Worm (Caenorhabditis elegans) whole organism, early embryonic: Measurements from ENCODE around the gene dhs-18.

Experiments
- B0310.2 ChIP-seq: sonication (generic microtip); optimal IDR thresholded peaks from 2 replicates; lab custom pipeline; 2016; ENCODE audit warnings: mild to moderate bottlenecking, missing genetic modification characterization, missing compliant biosample characterization
- aly-1 ChIP-seq: sonication (generic microtip); optimal IDR thresholded peaks from 2 replicates; lab custom pipeline; 2016; ENCODE audit warnings: missing genetic modification characterization, missing compliant biosample characterization
- ama-1 ChIP-seq: fragments of 150-350 bp; optimal IDR thresholded peaks from 2 replicates; lab custom pipeline; 2014
- ceh-13 ChIP-seq: fragments of 200-800 bp; sonication (Bioruptor generic); optimal IDR thresholded peaks from 2 replicates; lab custom pipeline; 2018; ENCODE audit warnings: mild to moderate bottlenecking, missing genetic modification characterization, missing compliant biosample characterization
- flt-1 ChIP-seq: fragments of 200-800 bp; sonication (Bioruptor generic); IDR thresholded peaks from 2 replicates; pipeline ENCODE4 v1.3.6; 2022; ENCODE audit warnings: missing genetic modification characterization, missing compliant biosample characterization
- hmbx-1 ChIP-seq: sonication (generic microtip); optimal IDR thresholded peaks from 2 replicates; lab custom pipeline; 2016; ENCODE audit warnings: mild to moderate bottlenecking, missing genetic modification characterization, missing compliant biosample characterization
- hmg-4 ChIP-seq: fragments of 200-800 bp; sonication (Bioruptor generic); optimal IDR thresholded peaks from 2 replicates; lab custom pipeline; 2018; ENCODE audit warnings: mild to moderate bottlenecking, missing genetic modification characterization, missing compliant biosample characterization
- hnd-1 ChIP-seq: sonication (generic microtip); optimal IDR thresholded peaks from 2 replicates; lab custom pipeline; 2016; ENCODE audit warnings: missing genetic modification characterization, missing compliant biosample characterization
- pes-1 ChIP-seq: fragments of 200-800 bp; sonication (Bioruptor generic); IDR thresholded peaks from 2 replicates; pipeline ENCODE4 v1.3.6; 2022; ENCODE audit warnings: missing genetic modification reagents, missing genetic modification characterization, missing compliant biosample characterization
- sea-1 ChIP-seq: fragments of 200-800 bp; sonication (Bioruptor generic); conservative IDR thresholded peaks from 2 replicates; pipeline ENCODE4 v1.3.6; 2022; ENCODE audit warnings: missing genetic modification characterization, missing compliant biosample characterization

DNA sequence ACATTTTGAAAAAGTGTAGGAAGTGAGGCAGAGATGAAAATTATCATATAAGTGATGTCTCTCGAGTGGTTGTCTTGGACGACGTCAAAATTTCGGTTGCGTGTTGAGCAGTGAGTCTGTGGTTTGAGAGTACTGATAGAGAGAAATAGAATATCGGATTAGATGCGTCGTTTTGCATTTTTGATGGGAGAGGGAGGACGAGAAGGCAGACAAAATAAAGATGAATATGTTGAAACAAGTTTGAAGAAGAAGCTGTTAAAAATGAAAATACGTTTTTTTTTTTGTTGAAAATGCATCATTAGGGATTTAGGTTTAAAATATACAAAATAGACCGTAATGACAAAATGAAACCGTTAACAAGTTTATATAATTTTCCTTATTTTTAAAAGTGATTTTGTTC, 16.5 kb upstream of the dhs-18 start, which contains the start of gene T04C12.9:
- no peak for TF ChIP-seq pes-1 (GFP tag; lab: Robert Waterston, UW)
- no peak for TF ChIP-seq ceh-13 (GFP tag; lab: Kevin White, UChicago)
- TF ChIP-seq ama-1 (lab: Kevin White, UChicago), result no peak
- TF ChIP-seq hmg-4 (GFP tag; lab: Kevin White, UChicago), result no peak
- no peak for TF ChIP-seq aly-1
- no peak for TF ChIP-seq sea-1 (GFP tag; lab: Robert Waterston, UW)
- TF ChIP-seq flt-1 (GFP tag; lab: Robert Waterston, UW), result no peak
- no peak for TF ChIP-seq B0310.2 (tag; lab: Kevin White, UChicago)
- no peak for TF ChIP-seq hnd-1 (tag; lab: Kevin White, UChicago)
- TF ChIP-seq hmbx-1 (tag; lab: Kevin White, UChicago), result no peak
